Worm (Caenorhabditis elegans) whole organism, midembryonic: ENCODE results near the gene pals-28.

ENCODE experiments used
- T22C8.4 ChIP-seq: fragments of 200-800 bp; sonication (Bioruptor generic); IDR thresholded peaks from 2 replicates; pipeline ENCODE4 v1.3.6; 2022; ENCODE audit warnings: missing genetic modification characterization, missing compliant biosample characterization
- flt-1 ChIP-seq: fragments of 200-800 bp; sonication (Bioruptor generic); IDR thresholded peaks from 2 replicates; pipeline ENCODE4 v1.3.6; 2022; ENCODE audit warnings: missing genetic modification characterization, missing compliant biosample characterization
- ztf-23 ChIP-seq: fragments of 200-800 bp; sonication (Bioruptor generic); IDR thresholded peaks from 2 replicates; pipeline ENCODE4 v1.3.6; 2022; ENCODE audit warnings: missing genetic modification reagents, missing genetic modification characterization, missing compliant biosample characterization

DNA sequence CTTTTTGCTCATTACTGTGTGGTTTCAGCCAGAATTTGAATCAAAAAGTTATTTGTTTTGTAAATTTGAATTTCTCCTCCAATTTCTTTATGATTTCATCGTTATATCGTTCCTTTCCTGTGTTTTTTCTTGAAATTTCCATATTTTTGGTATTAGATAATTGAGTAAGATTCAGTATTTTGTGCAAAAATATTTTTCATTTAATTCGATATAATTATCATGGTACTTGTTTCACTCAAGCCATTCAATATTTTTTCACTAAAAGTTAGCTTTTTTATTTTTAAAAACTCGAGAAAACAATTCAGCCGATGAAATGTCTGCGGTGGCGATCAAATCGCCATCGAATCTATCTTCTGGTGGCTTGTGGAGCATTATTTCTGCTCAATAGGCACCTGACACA, 39.6 kb upstream of the pals-28 start, which contains the start of gene hse-5:
- TF ChIP-seq ztf-23 (GFP tag; lab: Robert Waterston, UW) (no peak), flt-1 (GFP tag; lab: Robert Waterston, UW) (no peak), T22C8.4 (GFP tag; lab: Robert Waterston, UW) (no peak)
